Fruit fly (Drosophila melanogaster) whole organism, embryonic: ENCODE results near the gene CG33267.

ENCODE experiments used
- Atf6 ChIP-seq: fragments of 200-800 bp; sonication (Bioruptor generic); IDR thresholded peaks from 2 replicates; pipeline ENCODE4 v1.3.6; 2022; ENCODE audit warnings: missing biosample characterization, missing genetic modification characterization
- B-H1 ChIP-seq: fragments of 200-800 bp; sonication (Bioruptor generic); IDR thresholded peaks from 3 replicates; pipeline ENCODE4 v1.3.6; 2022; ENCODE audit warnings: missing biosample characterization, missing genetic modification characterization
- BtbVII ChIP-seq: fragments of 200-800 bp; sonication (Bioruptor generic); optimal IDR thresholded peaks from 3 replicates; lab custom pipeline; 2017; ENCODE audit warnings: missing biosample characterization, mild to moderate bottlenecking, missing genetic modification characterization
- CG1024 ChIP-seq: fragments of 200-800 bp; sonication (Bioruptor generic); IDR thresholded peaks from 2 replicates; pipeline ENCODE4 v1.3.6; 2022; ENCODE audit warnings: missing biosample characterization, missing genetic modification characterization
- CG12299 ChIP-seq: fragments of 200-800 bp; sonication (Bioruptor generic); optimal IDR thresholded peaks from 2 replicates; lab custom pipeline; 2018; ENCODE audit warnings: missing biosample characterization, mild to moderate bottlenecking, missing genetic modification characterization
- CG1233 ChIP-seq: fragments of 200-800 bp; sonication (Bioruptor generic); optimal IDR thresholded peaks from 4 replicates; lab custom pipeline; 2018; ENCODE audit warnings: missing biosample characterization, mild to moderate bottlenecking, missing genetic modification characterization
- CG15514 ChIP-seq: fragments of 200-800 bp; sonication (Bioruptor generic); optimal IDR thresholded peaks from 3 replicates; lab custom pipeline; 2017; ENCODE audit warnings: missing biosample characterization, missing genetic modification characterization, mild to moderate bottlenecking, moderate library complexity, missing genetic modification reagents
- CG17361 ChIP-seq: fragments of 200-800 bp; sonication (Bioruptor generic); IDR thresholded peaks from 3 replicates; pipeline ENCODE4 v1.3.6; 2022; ENCODE audit warnings: missing biosample characterization, missing genetic modification characterization
- CG17802 ChIP-seq: fragments of 200-800 bp; sonication (Bioruptor generic); optimal IDR thresholded peaks from 2 replicates; lab custom pipeline; 2018; ENCODE audit warnings: missing biosample characterization, mild to moderate bottlenecking, missing genetic modification characterization, moderate library complexity
- CG2202 ChIP-seq: fragments of 200-800 bp; sonication (Bioruptor generic); optimal IDR thresholded peaks from 2 replicates; lab custom pipeline; 2018; ENCODE audit warnings: missing biosample characterization, mild to moderate bottlenecking, missing genetic modification characterization
- CG2678 ChIP-seq: fragments of 200-800 bp; sonication (Bioruptor generic); optimal IDR thresholded peaks from 3 replicates; lab custom pipeline; 2019; ENCODE audit warnings: missing biosample characterization, mild to moderate bottlenecking, missing genetic modification characterization, moderate library complexity
- CG3065 ChIP-seq: fragments of 200-800 bp; sonication (Bioruptor generic); optimal IDR thresholded peaks from 2 replicates; lab custom pipeline; 2016; ENCODE audit warnings: missing biosample characterization, missing genetic modification characterization
- CG31441 ChIP-seq: fragments of 200-800 bp; sonication (Bioruptor generic); IDR thresholded peaks from 2 replicates; pipeline ENCODE4 v1.3.6; 2022; ENCODE audit warnings: missing biosample characterization, missing genetic modification characterization
- CG32532 ChIP-seq: fragments of 200-800 bp; sonication (Bioruptor generic); IDR thresholded peaks from 2 replicates; pipeline ENCODE4 v1.3.6; 2022; ENCODE audit warnings: missing biosample characterization, missing genetic modification characterization
- CG3281 ChIP-seq: fragments of 200-800 bp; sonication (Bioruptor generic); optimal IDR thresholded peaks from 3 replicates; lab custom pipeline; 2017; ENCODE audit warnings: missing biosample characterization, mild to moderate bottlenecking, missing genetic modification characterization
- CG4424 ChIP-seq: fragments of 200-800 bp; sonication (Bioruptor generic); optimal IDR thresholded peaks from 3 replicates; lab custom pipeline; 2016; ENCODE audit warnings: missing biosample characterization, missing genetic modification characterization
- CG8388 ChIP-seq: fragments of 200-800 bp; sonication (Bioruptor generic); optimal IDR thresholded peaks from 2 replicates; lab custom pipeline; 2019; ENCODE audit warnings: missing biosample characterization, mild to moderate bottlenecking, missing genetic modification characterization, moderate library complexity
- Dbx ChIP-seq: fragments of 200-800 bp; sonication (Bioruptor generic); IDR thresholded peaks from 3 replicates; pipeline ENCODE4 v1.3.6; 2022; ENCODE audit warnings: missing biosample characterization, missing genetic modification characterization
- Dref ChIP-seq: fragments of 200-800 bp; sonication (Bioruptor generic); IDR thresholded peaks from 2 replicates; pipeline ENCODE4 v1.3.6; 2022; ENCODE audit warnings: missing biosample characterization, missing genetic modification characterization
- Fer1 ChIP-seq: fragments of 200-800 bp; sonication (Bioruptor generic); optimal IDR thresholded peaks from 2 replicates; lab custom pipeline; 2017; ENCODE audit warnings: missing biosample characterization, mild to moderate bottlenecking, missing genetic modification characterization
- Gsc ChIP-seq: fragments of 200-800 bp; sonication (Bioruptor generic); IDR thresholded peaks from 2 replicates; pipeline ENCODE4 v1.3.6; 2022; ENCODE audit warnings: missing biosample characterization, missing genetic modification characterization
- H2.0 ChIP-seq: fragments of 200-800 bp; sonication (Bioruptor generic); IDR thresholded peaks from 2 replicates; pipeline ENCODE4 v1.3.6; 2022; ENCODE audit warnings: missing biosample characterization, missing genetic modification characterization
- HHEX ChIP-seq: fragments of 200-800 bp; sonication (Bioruptor generic); optimal IDR thresholded peaks from 3 replicates; lab custom pipeline; 2017; ENCODE audit warnings: missing biosample characterization, mild to moderate bottlenecking, missing genetic modification characterization, missing genetic modification reagents
- Hr51 ChIP-seq, 2 experiments: fragments of 200-800 bp; sonication (Bioruptor generic); optimal IDR thresholded peaks; 2 replicates in 1 of 2; 3 replicates in 1 of 2; lab custom pipeline; 2016 to 2018; ENCODE audit warnings: missing biosample characterization in 2 of 2, missing genetic modification characterization in 2 of 2, mild to moderate bottlenecking in 1 of 2, moderate library complexity in 1 of 2
- Jarid2 ChIP-seq: fragments of 200-800 bp; sonication (Bioruptor generic); optimal IDR thresholded peaks from 3 replicates; lab custom pipeline; 2017; ENCODE audit warnings: mild to moderate bottlenecking, missing biosample characterization, missing genetic modification reagents, missing genetic modification characterization
- Med ChIP-seq: fragments of 200-800 bp; sonication (Bioruptor generic); peaks from one replicate; lab custom pipeline; 2016; ENCODE audit warnings: missing biosample characterization, missing genetic modification characterization, mild to moderate bottlenecking, inconsistent platforms, moderate library complexity
- NC2α ChIP-seq: fragments of 200-800 bp; sonication (Bioruptor generic); optimal IDR thresholded peaks from 2 replicates; lab custom pipeline; 2016; ENCODE audit warnings: missing biosample characterization, missing genetic modification characterization
- Nf-YC ChIP-seq: fragments of 200-800 bp; optimal IDR thresholded peaks from 3 replicates; lab custom pipeline; 2019; ENCODE audit warnings: missing biosample characterization, mild to moderate bottlenecking, missing genetic modification characterization, moderate library complexity
- Pdp1 ChIP-seq, 2 experiments: fragments of 200-800 bp; sonication (Bioruptor generic); optimal IDR thresholded peaks; 3 replicates each; lab custom pipeline; 2016; ENCODE audit warnings: missing biosample characterization in 2 of 2, missing genetic modification characterization in 2 of 2, mild to moderate bottlenecking in 1 of 2, moderate library complexity in 1 of 2
- Xbp1 ChIP-seq: fragments of 200-800 bp; sonication (Bioruptor generic); optimal IDR thresholded peaks from 3 replicates; lab custom pipeline; 2016; ENCODE audit warnings: missing biosample characterization, mild to moderate bottlenecking, missing genetic modification characterization
- al ChIP-seq: fragments of 200-800 bp; sonication (Bioruptor generic); IDR thresholded peaks from 2 replicates; pipeline ENCODE4 v1.3.6; 2022; ENCODE audit warnings: missing biosample characterization, missing genetic modification characterization
- ase ChIP-seq: fragments of 200-800 bp; sonication (Bioruptor generic); IDR thresholded peaks from 3 replicates; pipeline ENCODE4 v1.3.6; 2022; ENCODE audit warnings: missing biosample characterization, missing genetic modification characterization
- ash1 ChIP-seq: fragments of 200-800 bp; sonication (Bioruptor generic); optimal IDR thresholded peaks from 2 replicates; lab custom pipeline; 2018; ENCODE audit warnings: missing biosample characterization, mild to moderate bottlenecking, missing genetic modification characterization
- az2 ChIP-seq: fragments of 200-800 bp; sonication (Bioruptor generic); optimal IDR thresholded peaks from 3 replicates; lab custom pipeline; 2016; ENCODE audit warnings: missing biosample characterization, missing genetic modification characterization
- chif ChIP-seq, 2 experiments: fragments of 200-800 bp; sonication (Bioruptor generic); optimal IDR thresholded peaks; 3 replicates each; lab custom pipeline; 2016; ENCODE audit warnings: missing biosample characterization in 2 of 2, missing genetic modification characterization in 2 of 2
- croc ChIP-seq: fragments of 200-800 bp; sonication (Bioruptor generic); conservative IDR thresholded peaks from 3 replicates; pipeline ENCODE4 v1.3.6; 2022; ENCODE audit warnings: missing biosample characterization, missing genetic modification characterization
- dmrt99B ChIP-seq: fragments of 200-800 bp; sonication (Bioruptor generic); optimal IDR thresholded peaks from 2 replicates; lab custom pipeline; 2018; ENCODE audit warnings: missing biosample characterization, mild to moderate bottlenecking, missing genetic modification characterization, moderate library complexity
- ems ChIP-seq: fragments of 200-800 bp; sonication (Bioruptor generic); optimal IDR thresholded peaks from 3 replicates; lab custom pipeline; 2016; ENCODE audit warnings: missing biosample characterization, missing genetic modification characterization
- fd96Cb ChIP-seq: fragments of 200-800 bp; sonication (Bioruptor generic); optimal IDR thresholded peaks from 2 replicates; lab custom pipeline; 2018; ENCODE audit warnings: missing biosample characterization, mild to moderate bottlenecking, missing genetic modification characterization, moderate library complexity
- gem ChIP-seq: fragments of 200-800 bp; sonication (Bioruptor generic); optimal IDR thresholded peaks from 2 replicates; lab custom pipeline; 2019; ENCODE audit warnings: missing biosample characterization, mild to moderate bottlenecking, missing genetic modification characterization, moderate library complexity
- kay ChIP-seq: fragments of 200-800 bp; sonication (Bioruptor generic); optimal IDR thresholded peaks from 2 replicates; lab custom pipeline; 2016; ENCODE audit warnings: missing biosample characterization, missing genetic modification characterization
- peb ChIP-seq: fragments of 200-800 bp; sonication (Bioruptor generic); IDR thresholded peaks from 2 replicates; pipeline ENCODE4 v1.3.6; 2022; ENCODE audit warnings: missing biosample characterization, missing genetic modification characterization
- pros ChIP-seq: fragments of 200-800 bp; sonication (Bioruptor generic); optimal IDR thresholded peaks from 3 replicates; lab custom pipeline; 2019; ENCODE audit warnings: missing biosample characterization, mild to moderate bottlenecking, missing genetic modification characterization, moderate library complexity
- ranshi ChIP-seq: fragments of 200-800 bp; sonication (Bioruptor generic); IDR thresholded peaks from 2 replicates; pipeline ENCODE4 v1.3.6; 2022; ENCODE audit warnings: missing biosample characterization, missing genetic modification characterization
- sob ChIP-seq: fragments of 200-800 bp; sonication (Bioruptor generic); IDR thresholded peaks from 2 replicates; pipeline ENCODE4 v1.3.6; 2022; ENCODE audit warnings: missing biosample characterization, missing genetic modification characterization
- ssp ChIP-seq: fragments of 200-800 bp; sonication (Bioruptor generic); IDR thresholded peaks from 2 replicates; pipeline ENCODE4 v1.3.6; 2022; ENCODE audit warnings: missing biosample characterization, missing genetic modification characterization
- tup ChIP-seq: fragments of 200-800 bp; sonication (Bioruptor generic); optimal IDR thresholded peaks from 2 replicates; lab custom pipeline; 2016; ENCODE audit warnings: missing biosample characterization, mild to moderate bottlenecking, missing genetic modification characterization, moderate library complexity
- unpg ChIP-seq: fragments of 200-800 bp; sonication (Bioruptor generic); optimal IDR thresholded peaks from 3 replicates; lab custom pipeline; 2018; ENCODE audit warnings: missing biosample characterization, mild to moderate bottlenecking, missing genetic modification characterization, moderate library complexity
- usp ChIP-seq: fragments of >200 bp; optimal IDR thresholded peaks from 2 replicates; lab custom pipeline; 2017; ENCODE audit warnings: missing biosample characterization, missing genetic modification characterization
- zfh2 ChIP-seq: fragments of 200-800 bp; sonication (Bioruptor generic); optimal IDR thresholded peaks from 2 replicates; lab custom pipeline; 2016; ENCODE audit warnings: missing biosample characterization, missing genetic modification characterization

CG33267 gene

DNA sequence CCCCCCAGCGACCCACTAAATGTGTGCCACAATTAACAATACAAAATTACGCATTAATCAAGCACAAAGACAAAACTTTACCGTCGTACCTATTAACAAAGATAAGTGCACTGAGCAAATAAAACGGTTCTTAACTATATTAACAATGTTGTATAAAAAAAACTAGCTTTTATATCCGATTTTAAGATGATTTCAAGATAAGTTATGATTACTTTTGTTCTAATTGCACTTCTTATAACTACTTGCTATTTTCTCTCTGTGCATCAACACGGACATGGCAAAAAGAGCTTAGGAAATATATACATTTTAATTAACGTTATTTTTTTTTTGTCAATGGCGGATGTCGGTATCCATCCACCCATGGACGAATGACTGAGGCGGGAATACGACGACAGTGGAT lies 28.2 kb upstream of the CG33267 start (continued):
- TF ChIP-seq CG17361 (GFP tag; lab: Robert Waterston, UW) (0 out of 3 replicates have a peak, but pooled peaks have one; percentile 15), gem (tag; lab: Kevin White, UChicago) (peak; percentile 56), CG1024 (peak; percentile 33; the same call in 1 of the 2 replicates), CG31441 (GFP tag; lab: Robert Waterston, UW) (peak; percentile 29; the same call in 1 of the 2 replicates), CG2202 (no peak), zfh2 (GFP tag; lab: Kevin White, UChicago) (no peak), Fer1 (peak; percentile 20), ranshi (peak; percentile 59), unpg (GFP tag; lab: Kevin White, UChicago) (peak; percentile 24), Atf6 (GFP tag; lab: Robert Waterston, UW) (peak; percentile 38; the same call in 1 of the 2 replicates), ssp (GFP tag; lab: Robert Waterston, UW) (0 out of 2 replicates have a peak, but pooled peaks have one; percentile 16), sob (peak; percentile 43; the same call in 1 of the 2 replicates), CG8388 (GFP tag; lab: Kevin White, UChicago) (peak; percentile 14), chif (GFP tag; optimal IDR thresholded peaks at IDR 0.05; lab: Kevin White, UChicago) (peak in 1 of 2 experiments; percentile 0), CG2678 (tag; lab: Kevin White, UChicago) (peak; percentile 29), CG3065 (GFP tag; lab: Kevin White, UChicago) (no peak), Pdp1 (GFP tag; optimal IDR thresholded peaks at IDR 0.05; lab: Kevin White, UChicago) (peak in 1 of 2 experiments; percentile 0), croc (GFP tag; lab: Robert Waterston, UW) (no peak), Dbx (GFP tag; lab: Robert Waterston, UW) (0 out of 3 replicates have a peak, but pooled peaks have one; percentile 45), Xbp1 (GFP tag; lab: Kevin White, UChicago) (peak; percentile 7), ems (GFP tag; lab: Kevin White, UChicago) (peak; percentile 5), CG4424 (GFP tag; lab: Kevin White, UChicago) (peak; percentile 22), usp (no peak), Hr51 (GFP tag; optimal IDR thresholded peaks at IDR 0.05; lab: Kevin White, UChicago) (peak in 1 of 2 experiments; percentile 35), az2 (peak; percentile 2), dmrt99B (tag; lab: Kevin White, UChicago) (peak; percentile 31), CG32532 (peak; percentile 58; the same call in 1 of the 2 replicates), CG3281 (GFP tag; lab: Kevin White, UChicago) (peak; percentile 6), Nf-YC (tag; lab: Kevin White, UChicago) (no peak)

DNA sequence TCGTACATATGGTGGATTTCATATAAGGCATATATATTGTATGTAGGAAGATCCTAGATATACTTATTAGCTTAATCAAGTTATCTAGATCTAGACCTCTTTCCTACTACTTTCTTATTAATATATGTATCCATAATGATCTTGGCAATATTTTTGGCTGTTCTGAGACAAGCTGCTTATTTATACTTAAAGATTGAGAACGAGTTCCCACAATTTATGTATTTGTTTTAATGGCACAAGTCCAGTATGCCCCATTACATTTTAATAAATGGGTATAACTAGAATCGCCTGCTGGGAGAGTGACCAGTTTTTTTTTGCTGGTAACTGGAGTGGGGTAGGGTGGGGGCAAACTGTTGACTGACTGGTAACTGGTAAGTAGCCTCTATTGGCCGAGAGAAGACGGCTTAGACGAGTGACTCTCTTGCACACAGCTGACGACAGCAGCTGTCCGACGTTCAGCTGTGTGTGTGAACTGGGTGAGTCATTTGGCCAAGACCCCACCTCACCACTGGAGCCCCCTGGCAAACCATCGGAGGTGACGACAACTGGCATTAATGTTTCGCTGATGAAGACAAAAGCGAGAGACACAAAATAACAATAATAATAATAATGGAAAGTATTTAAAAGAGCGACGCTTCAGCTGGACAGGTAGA lies 27.4 kb upstream of the CG33267 start:
- TF ChIP-seq peb (GFP tag; lab: Robert Waterston, UW) (no peak), Jarid2 (no peak), NC2α (GFP tag; lab: Kevin White, UChicago) (no peak), tup (GFP tag; lab: Kevin White, UChicago) (no peak), H2.0 (GFP tag; lab: Robert Waterston, UW) (no peak), CG12299 (tag; lab: Kevin White, UChicago) (no peak), Dref (no peak), B-H1 (no peak), usp (no peak), CG17802 (tag; lab: Kevin White, UChicago) (no peak), kay (GFP tag; lab: Kevin White, UChicago) (peak; percentile 79), Gsc (GFP tag; lab: Robert Waterston, UW) (no peak), fd96Cb (no peak), HHEX (GFP tag; lab: Kevin White, UChicago) (no peak), CG1233 (GFP tag; lab: Kevin White, UChicago) (no peak), ash1 (no peak), al (no peak), pros (no peak), ase (no peak), CG32532 (0 out of 2 replicates have a peak, but pooled peaks have one; percentile 9), BtbVII (GFP tag; lab: Kevin White, UChicago) (no peak), CG15514 (GFP tag; lab: Kevin White, UChicago) (no peak), Med (peak; percentile 77)
